Worm (Caenorhabditis elegans): ENCODE data around the gene ceh-31.

- TF ChIP-seq pha-4 (tag; optimal IDR thresholded peaks at IDR 0.05) (no peak), nfya-1 (tag; optimal IDR thresholded peaks at IDR 0.05) (no peak), dve-1 (tag; optimal IDR thresholded peaks at IDR 0.05) (no peak), K02D7.2 (tag; optimal IDR thresholded peaks at IDR 0.05) (no peak), ceh-24 (tag; optimal IDR thresholded peaks at IDR 0.05) (no peak), gmeb-2 (tag; optimal IDR thresholded peaks at IDR 0.05) (no peak), unc-55 (GFP tag; optimal IDR thresholded peaks at IDR 0.05) (no peak), nhr-11 (tag; optimal IDR thresholded peaks at IDR 0.05) (no peak), madf-2 (tag; optimal IDR thresholded peaks at IDR 0.05) (no peak), fkh-10 (GFP tag; optimal IDR thresholded peaks at IDR 0.05) (no peak), sox-4 (tag; optimal IDR thresholded peaks at IDR 0.05) (no peak), ceh-31 (tag; optimal IDR thresholded peaks at IDR 0.05) (no peak)
Measured at ce11 chrX:3024637-3025113, 45.5 kb downstream of the ceh-31 start, which contains the start of gene aqp-7.
